Fruit fly (Drosophila melanogaster) whole organism, embryonic: Measurements from ENCODE around the gene moody.

Experiments used
- CG10959 ChIP-seq: fragments of 200-800 bp; sonication (Bioruptor generic); IDR thresholded peaks from 2 replicates; pipeline ENCODE4 v1.3.6; 2022; ENCODE audit warnings: missing biosample characterization, missing genetic modification characterization
- CG11093 ChIP-seq: fragments of 200-800 bp; sonication (Bioruptor generic); IDR thresholded peaks from 3 replicates; pipeline ENCODE4 v1.3.6; 2022; ENCODE audit warnings: missing biosample characterization, missing genetic modification characterization
- CG11504 ChIP-seq: fragments of 200-800 bp; sonication (Bioruptor generic); optimal IDR thresholded peaks from 3 replicates; lab custom pipeline; 2019; ENCODE audit warnings: missing biosample characterization, mild to moderate bottlenecking, missing genetic modification characterization, moderate library complexity
- CG12299 ChIP-seq: fragments of 200-800 bp; sonication (Bioruptor generic); optimal IDR thresholded peaks from 2 replicates; lab custom pipeline; 2018; ENCODE audit warnings: missing biosample characterization, mild to moderate bottlenecking, missing genetic modification characterization
- CG13424 ChIP-seq: fragments of 200-800 bp; sonication (Bioruptor generic); optimal IDR thresholded peaks from 2 replicates; lab custom pipeline; 2019; ENCODE audit warnings: missing biosample characterization, mild to moderate bottlenecking, missing genetic modification characterization, moderate library complexity
- CG1529 ChIP-seq: fragments of 200-800 bp; sonication (Bioruptor generic); optimal IDR thresholded peaks from 3 replicates; lab custom pipeline; 2018; ENCODE audit warnings: missing biosample characterization, missing genetic modification characterization
- CG15601 ChIP-seq: fragments of 200-800 bp; sonication (Bioruptor generic); optimal IDR thresholded peaks from 3 replicates; lab custom pipeline; 2019; ENCODE audit warnings: missing biosample characterization, mild to moderate bottlenecking, missing genetic modification characterization, moderate library complexity
- CG17328 ChIP-seq: fragments of 200-800 bp; sonication (Bioruptor generic); IDR thresholded peaks from 2 replicates; pipeline ENCODE4 v1.3.6; 2022; ENCODE audit warnings: missing biosample characterization, missing genetic modification characterization
- CG1832 ChIP-seq: fragments of 200-800 bp; sonication (Bioruptor generic); optimal IDR thresholded peaks from 2 replicates; lab custom pipeline; 2017; ENCODE audit warnings: missing biosample characterization, mild to moderate bottlenecking, missing genetic modification characterization, inconsistent platforms
- CG18619 ChIP-seq: fragments of 200-800 bp; sonication (Bioruptor generic); optimal IDR thresholded peaks from 3 replicates; lab custom pipeline; 2017; ENCODE audit warnings: missing biosample characterization, mild to moderate bottlenecking, missing genetic modification characterization
- CG18764 ChIP-seq: fragments of 200-800 bp; sonication (Bioruptor generic); optimal IDR thresholded peaks from 3 replicates; lab custom pipeline; 2016; ENCODE audit warnings: missing biosample characterization, missing genetic modification characterization
- CG2129 ChIP-seq: fragments of 200-800 bp; sonication (Bioruptor generic); IDR thresholded peaks from 2 replicates; pipeline ENCODE4 v1.3.6; 2022; ENCODE audit warnings: missing biosample characterization, missing genetic modification characterization; ENCODE audit not compliant: partially characterized antibody
- CG30431 ChIP-seq: fragments of 200-800 bp; sonication (Bioruptor generic); optimal IDR thresholded peaks from 2 replicates; lab custom pipeline; 2017; ENCODE audit warnings: missing biosample characterization, missing genetic modification characterization
- CG32532 ChIP-seq: fragments of 200-800 bp; sonication (Bioruptor generic); IDR thresholded peaks from 2 replicates; pipeline ENCODE4 v1.3.6; 2022; ENCODE audit warnings: missing biosample characterization, missing genetic modification characterization
- CG3838 ChIP-seq: fragments of 200-800 bp; sonication (Bioruptor generic); optimal IDR thresholded peaks from 3 replicates; lab custom pipeline; 2016; ENCODE audit warnings: missing biosample characterization, missing genetic modification characterization
- CG7963 ChIP-seq: fragments of 200-800 bp; sonication (Bioruptor generic); IDR thresholded peaks from 3 replicates; pipeline ENCODE4 v1.3.6; 2022; ENCODE audit warnings: missing biosample characterization, missing genetic modification characterization; ENCODE audit not compliant: partially characterized antibody
- CG8281 ChIP-seq: fragments of 200-800 bp; sonication (Bioruptor generic); optimal IDR thresholded peaks from 2 replicates; lab custom pipeline; 2018; ENCODE audit warnings: missing biosample characterization, mild to moderate bottlenecking, missing genetic modification characterization, moderate library complexity
- CG9609 ChIP-seq: fragments of 200-800 bp; sonication (Bioruptor generic); optimal IDR thresholded peaks from 3 replicates; lab custom pipeline; 2016; ENCODE audit warnings: missing biosample characterization, missing genetic modification characterization
- CG9876 ChIP-seq: fragments of 200-800 bp; sonication (Bioruptor generic); optimal IDR thresholded peaks from 2 replicates; lab custom pipeline; 2016; ENCODE audit warnings: missing biosample characterization, missing genetic modification characterization
- Deaf1 ChIP-seq: fragments of 200-800 bp; optimal IDR thresholded peaks from 3 replicates; lab custom pipeline; 2019; ENCODE audit warnings: missing biosample characterization, mild to moderate bottlenecking, missing genetic modification characterization, moderate library complexity
- Dfd ChIP-seq, 2 experiments: fragments of >200 bp; optimal IDR thresholded peaks; 2 replicates each; lab custom pipeline; 2017; ENCODE audit warnings: missing biosample characterization in 2 of 2, missing genetic modification characterization in 2 of 2
- Dp ChIP-seq: fragments of 200-800 bp; sonication (Bioruptor generic); optimal IDR thresholded peaks from 2 replicates; lab custom pipeline; 2018; ENCODE audit warnings: missing biosample characterization, mild to moderate bottlenecking, missing genetic modification characterization, moderate library complexity
- E2f1 ChIP-seq: fragments of 200-800 bp; sonication (Bioruptor generic); IDR thresholded peaks from 2 replicates; pipeline ENCODE4 v1.3.6; 2022; ENCODE audit warnings: missing biosample characterization, missing genetic modification characterization
- Fer1 ChIP-seq: fragments of 200-800 bp; sonication (Bioruptor generic); optimal IDR thresholded peaks from 2 replicates; lab custom pipeline; 2017; ENCODE audit warnings: missing biosample characterization, mild to moderate bottlenecking, missing genetic modification characterization
- Fer2 ChIP-seq: fragments of 200-800 bp; sonication (Bioruptor generic); optimal IDR thresholded peaks from 2 replicates; lab custom pipeline; 2018; ENCODE audit warnings: missing biosample characterization, mild to moderate bottlenecking, missing genetic modification characterization, moderate library complexity
- H15 ChIP-seq: fragments of 200-800 bp; sonication (Bioruptor generic); IDR thresholded peaks from 3 replicates; pipeline ENCODE4 v1.3.6; 2022; ENCODE audit warnings: missing biosample characterization, missing genetic modification characterization
- Hey ChIP-seq: fragments of 200-800 bp; sonication (Bioruptor generic); optimal IDR thresholded peaks from 3 replicates; lab custom pipeline; 2018; ENCODE audit warnings: missing biosample characterization, mild to moderate bottlenecking, missing genetic modification characterization
- Hr78 ChIP-seq, 2 experiments: fragments of 200-800 bp in 1 of 2; fragments of >200 bp in 1 of 2; sonication (Bioruptor generic) in 1 of 2; optimal IDR thresholded peaks; 2 replicates each; lab custom pipeline; 2017 to 2019; ENCODE audit warnings: missing biosample characterization in 2 of 2, missing genetic modification characterization in 2 of 2, mild to moderate bottlenecking in 1 of 2, moderate library complexity in 1 of 2
- Hsf ChIP-seq: fragments of 200-800 bp; sonication (Bioruptor generic); optimal IDR thresholded peaks from 3 replicates; lab custom pipeline; 2016; ENCODE audit warnings: missing biosample characterization, missing genetic modification characterization
- Max ChIP-seq: fragments of 200-800 bp; sonication (Bioruptor generic); optimal IDR thresholded peaks from 2 replicates; lab custom pipeline; 2016; ENCODE audit warnings: missing biosample characterization, mild to moderate bottlenecking, missing genetic modification characterization
- NfI ChIP-seq: fragments of 200-800 bp; sonication (Bioruptor generic); optimal IDR thresholded peaks from 3 replicates; lab custom pipeline; 2018; ENCODE audit warnings: missing biosample characterization, mild to moderate bottlenecking, missing genetic modification characterization, moderate library complexity
- PHDP ChIP-seq: fragments of 200-800 bp; sonication (Bioruptor generic); optimal IDR thresholded peaks from 3 replicates; lab custom pipeline; 2018; ENCODE audit warnings: missing biosample characterization, mild to moderate bottlenecking, missing genetic modification characterization, moderate library complexity
- Sry-β ChIP-seq: fragments of 200-800 bp; sonication (Bioruptor generic); optimal IDR thresholded peaks from 2 replicates; lab custom pipeline; 2018; ENCODE audit warnings: missing biosample characterization, mild to moderate bottlenecking, missing genetic modification characterization, moderate library complexity
- amos ChIP-seq: fragments of 200-800 bp; sonication (Bioruptor generic); IDR thresholded peaks from 2 replicates; pipeline ENCODE4 v1.3.6; 2022; ENCODE audit warnings: missing biosample characterization, missing genetic modification characterization; ENCODE audit not compliant: partially characterized antibody
- ap ChIP-seq: fragments of 200-800 bp; sonication (Bioruptor generic); IDR thresholded peaks from 2 replicates; pipeline ENCODE4 v1.3.6; 2022; ENCODE audit warnings: missing biosample characterization, missing genetic modification characterization
- bsh ChIP-seq, 2 experiments: fragments of 200-800 bp; sonication (Bioruptor generic); optimal IDR thresholded peaks; 2 replicates each; lab custom pipeline; 2017 to 2018; ENCODE audit warnings: mild to moderate bottlenecking in 2 of 2, missing biosample characterization in 2 of 2, missing genetic modification characterization in 2 of 2, moderate library complexity in 1 of 2
- cg ChIP-seq: fragments of 200-800 bp; sonication (Bioruptor generic); optimal IDR thresholded peaks from 3 replicates; lab custom pipeline; 2019; ENCODE audit warnings: missing biosample characterization, mild to moderate bottlenecking, missing genetic modification characterization, moderate library complexity
- crp ChIP-seq, 2 experiments: fragments of 200-800 bp; sonication (Bioruptor generic); optimal IDR thresholded peaks; 2 replicates in 1 of 2; 3 replicates in 1 of 2; lab custom pipeline; 2017; ENCODE audit warnings: missing biosample characterization in 2 of 2, missing genetic modification characterization in 2 of 2, mild to moderate bottlenecking in 1 of 2, moderate library complexity in 1 of 2
- eyg ChIP-seq: fragments of 200-800 bp; sonication (Bioruptor generic); optimal IDR thresholded peaks from 3 replicates; lab custom pipeline; 2016; ENCODE audit warnings: missing biosample characterization, missing genetic modification characterization
- her ChIP-seq: fragments of 200-800 bp; sonication (Bioruptor generic); optimal IDR thresholded peaks from 2 replicates; lab custom pipeline; 2016; ENCODE audit warnings: missing biosample characterization, missing genetic modification characterization
- nerfin-1 ChIP-seq: fragments of 200-800 bp; sonication (Bioruptor generic); optimal IDR thresholded peaks from 3 replicates; lab custom pipeline; 2019; ENCODE audit warnings: missing biosample characterization, mild to moderate bottlenecking, missing genetic modification characterization, moderate library complexity
- nom ChIP-seq: fragments of 200-800 bp; sonication (Bioruptor generic); optimal IDR thresholded peaks from 2 replicates; lab custom pipeline; 2017; ENCODE audit warnings: missing biosample characterization, missing genetic modification characterization, mild to moderate bottlenecking, moderate library complexity, missing genetic modification reagents
- oc ChIP-seq: fragments of 200-800 bp; sonication (Bioruptor generic); optimal IDR thresholded peaks from 2 replicates; lab custom pipeline; 2018; ENCODE audit warnings: missing biosample characterization, mild to moderate bottlenecking, missing genetic modification characterization, moderate library complexity
- org-1 ChIP-seq: fragments of 200-800 bp; sonication (Bioruptor generic); optimal IDR thresholded peaks from 2 replicates; lab custom pipeline; 2017; ENCODE audit warnings: missing biosample characterization, missing genetic modification characterization
- peb ChIP-seq: fragments of 200-800 bp; sonication (Bioruptor generic); IDR thresholded peaks from 2 replicates; pipeline ENCODE4 v1.3.6; 2022; ENCODE audit warnings: missing biosample characterization, missing genetic modification characterization
- slou ChIP-seq: fragments of 200-800 bp; sonication (Bioruptor generic); optimal IDR thresholded peaks from 3 replicates; lab custom pipeline; 2016; ENCODE audit warnings: missing biosample characterization, missing genetic modification characterization
- slp2 ChIP-seq: fragments of 200-800 bp; sonication (Bioruptor generic); optimal IDR thresholded peaks from 2 replicates; lab custom pipeline; 2016; ENCODE audit warnings: missing biosample characterization, missing genetic modification characterization
- tio ChIP-seq: fragments of 200-800 bp; sonication (Bioruptor generic); optimal IDR thresholded peaks from 2 replicates; lab custom pipeline; 2017; ENCODE audit warnings: missing biosample characterization, missing genetic modification characterization, inconsistent platforms
- zen2 ChIP-seq: fragments of 200-800 bp; sonication (Bioruptor generic); IDR thresholded peaks from 3 replicates; pipeline ENCODE4 v1.3.6; 2022; ENCODE audit warnings: missing biosample characterization, missing genetic modification characterization; ENCODE audit not compliant: partially characterized antibody

The moody gene

dm6 chrX:2009453-2010009, 40.4 kb downstream of the moody start (continued):
- TF ChIP-seq eyg (GFP tag; lab: Kevin White, UChicago) (peak; percentile 55), Max (GFP tag; lab: Kevin White, UChicago) (peak; percentile 56), CG11504 (tag; lab: Kevin White, UChicago) (peak; percentile 85), CG1529 (GFP tag; lab: Kevin White, UChicago) (peak; percentile 49), NfI (peak; percentile 75), nerfin-1 (tag; lab: Kevin White, UChicago) (peak; percentile 61), CG18619 (GFP tag; lab: Kevin White, UChicago) (peak; percentile 86), CG15601 (peak; percentile 42), Sry-β (peak; percentile 17), Deaf1 (tag; lab: Kevin White, UChicago) (no peak), CG18764 (peak; percentile 41), CG12299 (tag; lab: Kevin White, UChicago) (no peak), her (GFP tag; lab: Kevin White, UChicago) (peak; percentile 58), peb (peak; percentile 40; the same call in 1 of the 2 replicates), ap (GFP tag; lab: Robert Waterston, UW) (no peak), slp2 (GFP tag; lab: Kevin White, UChicago) (peak; percentile 79), zen2 (no peak), CG9876 (GFP tag; lab: Kevin White, UChicago) (no peak), CG11093 (GFP tag; lab: Robert Waterston, UW) (no peak), CG3838 (peak; percentile 51), Hsf (GFP tag; lab: Kevin White, UChicago) (peak; percentile 78), oc (no peak), H15 (GFP tag; lab: Robert Waterston, UW) (0 out of 3 replicates have a peak, but pooled peaks have one; percentile 23), CG32532 (peak; percentile 55; the same call in 1 of the 2 replicates), Hr78 (GFP tag; optimal IDR thresholded peaks at IDR 0.05; lab: Kevin White, UChicago) (peak in 1 of 2 experiments; percentile 1), nom (GFP tag; lab: Kevin White, UChicago) (no peak), tio (GFP tag; lab: Kevin White, UChicago) (peak; percentile 87), Fer2 (tag; lab: Kevin White, UChicago) (peak; percentile 46), Dp (GFP tag; lab: Kevin White, UChicago) (no peak), cg (no peak), CG30431 (GFP tag; lab: Kevin White, UChicago) (peak; percentile 60), bsh (GFP tag; optimal IDR thresholded peaks at IDR 0.05; lab: Kevin White, UChicago) (peak in 1 of 2 experiments; percentile 63), CG17328 (GFP tag; lab: Robert Waterston, UW) (peak; percentile 36; the same call in 1 of the 2 replicates), Hey (tag; lab: Kevin White, UChicago) (no peak), CG10959 (GFP tag; lab: Robert Waterston, UW) (no peak; the same call in 1 of the 2 replicates), CG7963 (GFP tag; lab: Robert Waterston, UW) (no peak), Dfd (GFP tag; optimal IDR thresholded peaks at IDR 0.05; lab: Kevin White, UChicago) (no peak), CG13424 (peak; percentile 79), slou (GFP tag; lab: Kevin White, UChicago) (peak; percentile 22), org-1 (GFP tag; lab: Kevin White, UChicago) (peak; percentile 62), CG1832 (GFP tag; lab: Kevin White, UChicago) (no peak), E2f1 (GFP tag; lab: Robert Waterston, UW) (peak; percentile 62), Fer1 (GFP tag; lab: Kevin White, UChicago) (peak; percentile 48), CG8281 (peak; percentile 38), CG2129 (GFP tag; lab: Robert Waterston, UW) (no peak), CG9609 (GFP tag; lab: Kevin White, UChicago) (peak; percentile 65), amos (GFP tag; lab: Robert Waterston, UW) (no peak), crp (GFP tag; optimal IDR thresholded peaks at IDR 0.05; lab: Kevin White, UChicago) (peak in 1 of 2 experiments; percentile 67), PHDP (tag; lab: Kevin White, UChicago) (peak; percentile 61)
